Worm (Caenorhabditis elegans) whole organism, late embryonic: ENCODE measurements around the gene F59G1.8.
A peak's percentile ranks its signal among the peaks of the same experiment; 100 is the strongest.

Experiments used
- F13H6.1 ChIP-seq: sonication (generic microtip); optimal IDR thresholded peaks from 2 replicates; lab custom pipeline; 2016; ENCODE audit warnings: missing genetic modification characterization, missing compliant biosample characterization
- T23F11.4 ChIP-seq: fragments of 200-800 bp; sonication (Bioruptor generic); optimal IDR thresholded peaks from 2 replicates; lab custom pipeline; 2018; ENCODE audit warnings: mild to moderate bottlenecking, missing genetic modification characterization, missing compliant biosample characterization
- ama-1 ChIP-seq: fragments of 150-350 bp; optimal IDR thresholded peaks from 2 replicates; lab custom pipeline; 2014
- ceh-14 ChIP-seq: sonication (generic microtip); optimal IDR thresholded peaks from 2 replicates; lab custom pipeline; 2016; ENCODE audit warnings: missing genotype, missing genetic modification characterization, missing compliant biosample characterization
- ceh-2 ChIP-seq: sonication (generic microtip); optimal IDR thresholded peaks from 2 replicates; lab custom pipeline; 2016; ENCODE audit warnings: missing genotype, missing genetic modification characterization, missing compliant biosample characterization
- ceh-22 ChIP-seq: sonication (generic microtip); optimal IDR thresholded peaks from 2 replicates; lab custom pipeline; 2017; ENCODE audit warnings: missing biosample characterization, missing genetic modification characterization
- ceh-24 ChIP-seq: sonication (generic microtip); optimal IDR thresholded peaks from 2 replicates; lab custom pipeline; 2016; ENCODE audit warnings: mild to moderate bottlenecking, missing genetic modification characterization, missing compliant biosample characterization
- ceh-30 ChIP-seq: fragments of 150-350 bp; optimal IDR thresholded peaks from 2 replicates; lab custom pipeline; 2014; ENCODE audit warnings: missing biosample characterization, missing genetic modification characterization
- ceh-9 ChIP-seq: sonication (generic microtip); optimal IDR thresholded peaks from 2 replicates; lab custom pipeline; 2016; ENCODE audit warnings: mild to moderate bottlenecking, missing genetic modification characterization, inconsistent platforms, missing compliant biosample characterization
- che-1 ChIP-seq: sonication (generic microtip); optimal IDR thresholded peaks from 2 replicates; lab custom pipeline; 2016; ENCODE audit warnings: mild to moderate bottlenecking, missing genetic modification characterization, missing compliant biosample characterization
- elt-4 ChIP-seq: sonication (generic microtip); optimal IDR thresholded peaks from 2 replicates; lab custom pipeline; 2016; ENCODE audit warnings: missing genetic modification characterization, missing compliant biosample characterization
- ets-4 ChIP-seq: sonication (generic microtip); optimal IDR thresholded peaks from 2 replicates; lab custom pipeline; 2016; ENCODE audit warnings: missing genetic modification characterization, missing compliant biosample characterization
- fax-1 ChIP-seq: sonication (generic microtip); optimal IDR thresholded peaks from 2 replicates; lab custom pipeline; 2016; ENCODE audit warnings: missing genotype, missing genetic modification characterization, missing compliant biosample characterization
- fkh-6 ChIP-seq: sonication (generic microtip); optimal IDR thresholded peaks from 2 replicates; lab custom pipeline; 2016; ENCODE audit warnings: missing genetic modification characterization, missing compliant biosample characterization
- hlh-15 ChIP-seq: sonication (generic microtip); optimal IDR thresholded peaks from 2 replicates; lab custom pipeline; 2016; ENCODE audit warnings: missing genetic modification characterization, missing compliant biosample characterization
- hlh-30 ChIP-seq: sonication (generic microtip); optimal IDR thresholded peaks from 2 replicates; lab custom pipeline; 2017; ENCODE audit warnings: antibody characterized with exemption, missing genetic modification characterization, missing compliant biosample characterization; ENCODE audit not compliant: insufficient read depth
- lim-6 ChIP-seq: sonication (generic microtip); optimal IDR thresholded peaks from 2 replicates; lab custom pipeline; 2016; ENCODE audit warnings: missing genetic modification characterization, missing compliant biosample characterization
- madf-2 ChIP-seq: sonication (generic microtip); optimal IDR thresholded peaks from 2 replicates; lab custom pipeline; 2017; ENCODE audit warnings: missing genetic modification characterization, missing compliant biosample characterization
- mec-3 ChIP-seq: sonication (generic microtip); optimal IDR thresholded peaks from 2 replicates; lab custom pipeline; 2016; ENCODE audit warnings: borderline replicate concordance, missing genetic modification characterization, missing compliant biosample characterization
- nfya-1 ChIP-seq: sonication (generic microtip); optimal IDR thresholded peaks from 2 replicates; lab custom pipeline; 2017; ENCODE audit warnings: missing genetic modification characterization, mild to moderate bottlenecking, missing compliant biosample characterization, antibody characterized with exemption, moderate library complexity
- pag-3 ChIP-seq: sonication (generic microtip); optimal IDR thresholded peaks from 2 replicates; lab custom pipeline; 2016; ENCODE audit warnings: missing compliant biosample characterization, missing genetic modification characterization, borderline replicate concordance
- pat-9 ChIP-seq: fragments of 200-800 bp; sonication (Bioruptor generic); optimal IDR thresholded peaks from 2 replicates; lab custom pipeline; 2018; ENCODE audit warnings: mild to moderate bottlenecking, missing genetic modification characterization, moderate library complexity, missing compliant biosample characterization
- pax-1 ChIP-seq: fragments of 150-350 bp; optimal IDR thresholded peaks from 2 replicates; lab custom pipeline; 2014; ENCODE audit warnings: missing biosample characterization, missing genetic modification characterization
- pha-2 ChIP-seq: sonication (generic microtip); optimal IDR thresholded peaks from 2 replicates; lab custom pipeline; 2017; ENCODE audit warnings: mild to moderate bottlenecking, missing genetic modification characterization, missing compliant biosample characterization
- pqm-1 ChIP-seq: sonication (generic microtip); optimal IDR thresholded peaks from 2 replicates; lab custom pipeline; 2016; ENCODE audit warnings: missing genetic modification characterization, missing compliant biosample characterization
- pros-1 ChIP-seq: fragments of 150-350 bp; optimal IDR thresholded peaks from 2 replicates; lab custom pipeline; 2014; ENCODE audit warnings: missing biosample characterization, missing genetic modification reagents, missing genetic modification characterization
- rnt-1 ChIP-seq: sonication (generic microtip); optimal IDR thresholded peaks from 2 replicates; lab custom pipeline; 2016; ENCODE audit warnings: missing genetic modification characterization, missing compliant biosample characterization
- sox-2 ChIP-seq: fragments of 200-800 bp; sonication (Bioruptor generic); IDR thresholded peaks from 2 replicates; pipeline ENCODE4 v1.3.6; 2022; ENCODE audit warnings: missing genetic modification reagents, missing genetic modification characterization, missing compliant biosample characterization
- sox-4 ChIP-seq: sonication (generic microtip); optimal IDR thresholded peaks from 2 replicates; lab custom pipeline; 2017; ENCODE audit warnings: mild to moderate bottlenecking, missing genetic modification characterization, inconsistent platforms, missing compliant biosample characterization
- syd-9 ChIP-seq: sonication (generic microtip); optimal IDR thresholded peaks from 2 replicates; lab custom pipeline; 2016; ENCODE audit warnings: mild to moderate bottlenecking, missing genetic modification characterization, moderate library complexity, missing compliant biosample characterization
- tbx-2 ChIP-seq: sonication (generic microtip); optimal IDR thresholded peaks from 2 replicates; lab custom pipeline; 2016; ENCODE audit warnings: missing genetic modification characterization, missing compliant biosample characterization
- unc-42 ChIP-seq: sonication (generic microtip); optimal IDR thresholded peaks from 2 replicates; lab custom pipeline; 2016; ENCODE audit warnings: missing genotype, missing genetic modification characterization, missing compliant biosample characterization
- unc-86 ChIP-seq: sonication (generic microtip); optimal IDR thresholded peaks from 2 replicates; lab custom pipeline; 2016; ENCODE audit warnings: missing genetic modification characterization, missing compliant biosample characterization

The F59G1.8 gene

DNA sequence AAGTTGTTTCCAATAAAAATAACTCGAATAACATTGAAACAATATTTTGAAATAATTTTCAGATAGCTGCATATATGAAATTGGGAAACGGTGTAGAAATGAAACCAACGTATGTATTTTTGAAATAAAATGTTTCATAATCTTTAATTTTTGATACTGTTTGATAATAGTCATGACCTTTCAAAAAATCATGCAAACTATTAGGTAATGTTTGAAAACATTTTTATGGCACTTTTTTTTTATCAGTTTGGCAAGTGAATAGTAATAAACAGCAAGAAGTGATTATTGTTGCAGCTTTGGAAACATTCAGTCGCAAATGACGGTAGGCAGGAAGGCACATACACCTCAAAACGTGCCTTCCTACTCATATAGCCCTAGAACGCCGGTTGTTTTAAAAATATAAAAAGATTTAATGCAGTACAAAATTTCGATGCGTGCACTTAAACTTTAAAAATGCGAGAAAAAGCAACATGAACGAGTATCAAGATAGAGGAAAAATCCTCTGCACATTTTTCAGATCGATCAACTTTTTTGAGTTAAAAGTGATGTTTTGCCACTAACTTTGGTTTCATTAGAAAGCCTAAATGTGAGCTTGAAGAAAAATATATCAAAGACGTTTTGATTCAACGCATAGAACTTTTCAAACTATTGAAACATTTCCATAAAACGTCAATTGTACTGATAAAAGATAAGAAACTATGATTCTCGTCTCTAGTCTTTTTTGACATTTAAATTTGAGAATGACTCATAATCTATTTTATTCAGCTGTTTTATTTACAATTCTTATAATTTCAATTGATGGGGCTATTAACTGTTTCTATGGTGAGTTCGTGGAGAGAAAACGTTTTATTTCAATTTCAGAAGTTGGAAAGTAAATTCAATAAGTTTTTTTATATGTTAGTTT, 40.7 kb upstream of the F59G1.8 start, which contains the start of gene F55C12.19:
Gene F55C12.19, plus strand, starts transcription at position 735 of the 904 bp plus-strand sequence.
- TF ChIP-seq unc-42 (tag; lab: Kevin White, UChicago): no peak
- no peak for TF ChIP-seq lim-6
- TF ChIP-seq pax-1 (tag; lab: Kevin White, UChicago): no peak
- TF ChIP-seq ceh-22 (tag; lab: Kevin White, UChicago): no peak
- no peak for TF ChIP-seq pag-3 (tag; lab: Kevin White, UChicago)
- TF ChIP-seq ama-1 (lab: Kevin White, UChicago): no peak
- TF ChIP-seq ceh-30 (tag; lab: Kevin White, UChicago): no peak

DNA sequence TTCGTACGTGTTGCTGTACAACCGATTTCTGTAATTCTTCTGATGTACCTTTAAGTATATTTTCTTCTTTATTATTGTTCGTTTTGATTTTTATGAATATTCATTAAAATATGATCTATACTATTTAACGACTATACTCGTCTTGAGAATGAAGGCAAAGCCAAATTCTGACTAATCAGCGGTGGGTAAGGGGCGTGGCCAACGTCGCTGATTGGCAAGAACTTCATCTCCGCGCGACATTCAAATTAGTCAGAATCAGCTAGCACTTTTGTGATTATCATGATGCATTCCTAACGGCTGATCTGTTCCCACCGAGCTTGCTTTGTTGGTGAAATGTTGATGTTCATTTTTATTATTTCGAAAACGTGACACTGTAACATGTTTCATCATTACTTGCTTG, 39.4 kb upstream of the F59G1.8 start:
- TF ChIP-seq mec-3 (tag; lab: Kevin White, UChicago) (no peak), fax-1 (tag; lab: Kevin White, UChicago) (no peak), nfya-1 (tag; lab: Kevin White, UChicago) (peak; percentile 75), unc-86 (no peak), ceh-2 (no peak), pqm-1 (tag; lab: Kevin White, UChicago) (no peak), ceh-9 (no peak), T23F11.4 (GFP tag; lab: Kevin White, UChicago) (no peak), madf-2 (tag; lab: Kevin White, UChicago) (no peak)

DNA sequence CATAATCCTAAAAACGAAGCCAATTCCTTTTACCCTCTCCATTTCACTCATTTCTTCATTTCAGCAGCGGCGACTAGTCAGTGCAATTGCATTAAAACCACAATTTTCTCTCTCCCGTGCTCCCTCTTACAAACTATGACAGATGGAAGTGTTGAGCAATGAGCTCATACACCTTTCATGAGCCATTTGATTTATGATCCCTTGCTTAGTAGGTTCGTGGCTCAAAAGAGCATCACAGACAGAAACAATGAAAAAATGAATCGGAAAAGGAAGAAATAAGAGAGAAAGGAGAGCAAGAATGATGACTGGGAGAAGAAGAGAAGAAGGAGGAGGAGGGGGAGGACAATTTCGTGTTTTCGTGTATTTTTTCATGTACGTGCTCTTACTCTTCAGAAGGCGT, 34.9 kb upstream of the F59G1.8 start:
- TF ChIP-seq tbx-2 (tag; lab: Kevin White, UChicago) (peak; percentile 6), ceh-14 (tag; lab: Kevin White, UChicago) (no peak), sox-4 (tag; lab: Kevin White, UChicago) (peak; percentile 8), unc-42 (tag; lab: Kevin White, UChicago) (peak; percentile 21), T23F11.4 (GFP tag; lab: Kevin White, UChicago) (no peak)
- TF ChIP-seq, all 69 proteins: peak for 3

DNA sequence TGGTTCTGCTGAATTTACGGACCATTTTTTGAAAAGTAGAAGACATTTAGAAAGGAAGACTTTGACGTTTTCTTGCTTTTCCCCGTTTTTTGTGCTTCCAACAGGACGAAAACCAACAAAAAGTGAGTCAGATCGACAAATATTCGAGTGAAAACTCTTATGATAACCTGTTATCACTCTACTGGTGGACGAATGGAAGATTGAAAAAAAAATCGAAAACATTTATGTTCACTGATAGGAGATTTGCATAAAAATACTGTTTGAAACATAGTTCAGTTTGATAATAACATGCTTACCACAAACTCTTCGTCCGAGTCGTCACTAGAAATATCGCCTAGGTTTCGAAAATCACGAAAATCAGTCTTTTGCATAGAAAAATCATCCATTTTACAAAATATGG, 34.0 kb upstream of the F59G1.8 start:
- TF ChIP-seq fkh-6 (tag; lab: Kevin White, UChicago): no peak
- TF ChIP-seq che-1 (tag; lab: Kevin White, UChicago): no peak
- TF ChIP-seq ceh-24 (tag; lab: Kevin White, UChicago): no peak
- no peak for TF ChIP-seq madf-2 (tag; lab: Kevin White, UChicago)
- no peak for TF ChIP-seq pqm-1 (tag; lab: Kevin White, UChicago)
- TF ChIP-seq T23F11.4 (GFP tag; lab: Kevin White, UChicago): no peak
- no peak for TF ChIP-seq ets-4
- TF ChIP-seq tbx-2 (tag; lab: Kevin White, UChicago): no peak
- no peak for TF ChIP-seq sox-2 (GFP tag; lab: Robert Waterston, UW)
- no peak for TF ChIP-seq hlh-30 (tag; lab: Kevin White, UChicago)
- no peak for TF ChIP-seq sox-4 (tag; lab: Kevin White, UChicago)
- TF ChIP-seq elt-4 (tag; lab: Kevin White, UChicago): no peak
- TF ChIP-seq rnt-1 (tag; lab: Kevin White, UChicago): no peak
- TF ChIP-seq hlh-15 (tag; lab: Kevin White, UChicago): no peak
- no peak for TF ChIP-seq syd-9
- TF ChIP-seq pat-9 (tag; lab: Kevin White, UChicago): no peak
- no peak for TF ChIP-seq pha-2 (tag; lab: Kevin White, UChicago)
- TF ChIP-seq pros-1: no peak
- TF ChIP-seq F13H6.1: no peak
